Fruit fly (Drosophila melanogaster) whole organism, larva: ENCODE measurements around the gene FASN1.

ENCODE experiments used
- noc ChIP-seq: fragments of 200-800 bp; sonication (Bioruptor generic); optimal IDR thresholded peaks from 3 replicates; lab custom pipeline; 2019; ENCODE audit warnings: missing biosample characterization, mild to moderate bottlenecking, missing genetic modification characterization, moderate library complexity

The FASN1 gene

dm6 chr2L:3055710-3056447 is 519 bp upstream of the FASN1 start:
- peak; percentile 80 for TF ChIP-seq noc (tag; lab: Kevin White, UChicago)

- TF ChIP-seq noc (tag; lab: Kevin White, UChicago): peak; percentile 79
These were observed 1.8 kb downstream of the FASN1 start for dm6 chr2L:3057951-3058771.

DNA sequence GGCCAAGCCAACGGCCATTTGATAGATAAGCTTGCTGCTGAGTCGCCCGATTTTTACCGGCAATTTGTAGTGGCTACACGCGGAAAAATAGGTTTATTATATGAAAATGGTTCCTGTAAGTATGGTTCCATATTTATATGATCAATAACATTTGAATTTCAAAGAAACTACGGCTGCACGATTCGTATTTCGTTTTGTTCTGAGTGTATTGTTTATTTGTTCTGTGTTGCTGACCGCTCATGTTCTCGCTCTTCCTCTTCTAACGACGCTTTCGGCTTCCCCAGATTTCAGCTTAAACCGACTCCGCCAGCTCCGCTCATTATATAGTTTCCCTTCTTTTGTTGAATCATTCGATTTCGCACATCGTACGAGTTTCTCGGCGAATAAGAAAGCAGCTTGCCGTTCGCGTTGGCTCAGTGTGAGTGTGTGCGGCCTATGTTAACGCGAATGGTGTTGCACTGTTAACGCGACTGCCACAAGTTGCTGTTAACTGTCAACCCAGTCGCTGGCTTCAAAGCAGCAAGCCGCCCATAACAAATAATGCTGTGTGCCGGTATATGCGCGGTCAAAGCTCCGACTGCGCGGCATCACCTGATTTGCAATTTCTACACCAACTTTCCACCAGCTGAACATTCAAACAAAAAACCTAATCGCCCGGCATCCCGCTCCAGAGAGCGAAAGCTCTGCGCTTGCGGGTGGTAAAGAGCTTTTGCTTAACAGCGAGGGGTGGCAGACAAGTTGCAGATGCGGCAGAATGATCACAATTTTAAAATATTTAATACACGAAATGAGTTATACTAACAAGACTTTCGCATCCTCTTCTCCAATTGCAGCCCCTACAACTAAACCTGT is 2.6 kb downstream of the FASN1 start:
- peak; percentile 63 for TF ChIP-seq noc (tag; lab: Kevin White, UChicago)

- no peak for TF ChIP-seq noc (tag; lab: Kevin White, UChicago)
These were observed 3.2 kb downstream of the FASN1 start for dm6 chr2L:3059624-3059919.

- TF ChIP-seq noc (tag; lab: Kevin White, UChicago): no peak
These were observed 22.3 kb downstream of the FASN1 start for dm6 chr2L:3078741-3079140.

dm6 chr2L:3082895-3083294 is 26.5 kb downstream of the FASN1 start:
- TF ChIP-seq noc (tag; lab: Kevin White, UChicago): no peak

- TF ChIP-seq noc (tag; lab: Kevin White, UChicago): no peak
These were observed 27.1 kb downstream of the FASN1 start for dm6 chr2L:3083510-3083909.

DNA sequence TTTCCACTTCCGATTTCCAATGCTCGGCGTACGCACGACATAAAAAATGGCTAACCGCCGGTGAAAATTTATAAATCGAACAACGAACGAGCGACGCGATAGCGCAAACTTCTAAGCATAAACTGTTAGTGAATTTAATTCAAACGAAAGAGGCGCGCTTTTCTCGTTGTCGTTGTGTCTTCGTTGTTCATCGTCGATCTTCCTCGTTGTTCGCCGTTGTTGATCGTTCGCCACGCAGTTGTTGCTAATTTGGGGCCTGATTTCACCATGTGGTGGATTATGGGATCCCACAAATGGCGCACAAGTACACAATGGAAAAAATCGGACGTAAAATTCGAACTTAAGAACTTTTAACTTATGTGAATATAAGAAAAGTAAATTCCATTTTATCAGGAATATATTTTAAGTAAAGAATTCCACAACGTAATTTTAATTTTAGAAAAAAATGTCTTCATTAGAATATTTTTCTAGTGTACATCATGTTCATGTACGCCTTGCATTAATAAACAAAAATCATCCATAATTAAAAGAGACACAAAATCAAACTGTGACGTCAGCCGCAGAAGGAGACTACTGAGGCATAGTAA is 30.0 kb downstream of the FASN1 start:
- TF ChIP-seq noc (tag; lab: Kevin White, UChicago): peak; percentile 72

- TF ChIP-seq noc (tag; lab: Kevin White, UChicago): no peak
These were observed 32.0 kb downstream of the FASN1 start for dm6 chr2L:3088238-3088874.

- TF ChIP-seq noc (tag; lab: Kevin White, UChicago): no peak
These were observed 33.8 kb downstream of the FASN1 start for dm6 chr2L:3090245-3090644.

DNA sequence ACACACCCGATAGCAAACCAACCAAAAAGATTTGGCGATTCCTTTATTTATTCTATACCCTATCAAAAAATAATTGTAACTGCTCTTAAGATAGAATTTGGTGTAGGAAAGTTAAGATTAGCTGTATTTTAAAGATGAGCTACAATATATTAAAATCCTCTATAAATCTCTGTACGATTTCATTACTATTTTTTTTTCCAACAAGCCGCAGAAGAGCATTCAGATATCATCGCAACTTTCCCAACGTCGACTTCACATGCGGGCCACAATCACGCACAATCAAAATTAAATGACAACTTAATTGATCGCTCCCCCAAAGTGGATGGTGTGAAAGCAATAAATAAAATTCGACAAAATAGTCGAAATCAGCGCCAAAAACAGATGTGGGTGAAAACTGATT is 36.1 kb downstream of the FASN1 start:
- TF ChIP-seq noc (tag; lab: Kevin White, UChicago): peak; percentile 83

- no peak for TF ChIP-seq noc (tag; lab: Kevin White, UChicago)
These were observed 38.7 kb downstream of the FASN1 start for dm6 chr2L:3094901-3095777.

DNA sequence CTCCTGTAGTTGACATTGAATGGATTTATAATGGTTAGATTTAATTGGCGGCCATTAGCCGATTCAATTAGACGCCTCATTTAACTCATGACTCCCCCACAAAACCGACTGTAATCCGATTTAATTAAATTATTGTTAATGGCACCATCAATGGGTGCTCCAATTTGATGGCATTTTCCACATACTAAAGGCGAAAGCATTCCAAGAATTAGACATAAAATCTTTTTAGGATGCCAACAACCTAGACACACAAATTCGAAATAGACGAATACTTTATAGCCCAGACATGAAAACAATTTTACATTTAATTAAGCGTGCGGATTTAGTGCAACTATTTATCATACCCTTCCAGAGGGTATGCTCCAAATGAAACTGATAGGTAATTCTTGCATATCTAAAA is 43.5 kb downstream of the FASN1 start:
- TF ChIP-seq noc (tag; lab: Kevin White, UChicago): no peak

- no peak for TF ChIP-seq noc (tag; lab: Kevin White, UChicago)
These were observed 44.4 kb downstream of the FASN1 start for dm6 chr2L:3100812-3101211.
